Worm (Caenorhabditis elegans) whole organism, early embryonic: Measurements from ENCODE around the gene oac-50.

ENCODE experiments used
- aly-1 ChIP-seq: sonication (generic microtip); optimal IDR thresholded peaks from 2 replicates; lab custom pipeline; 2016; ENCODE audit warnings: missing genetic modification characterization, missing compliant biosample characterization
- ama-1 ChIP-seq: fragments of 150-350 bp; optimal IDR thresholded peaks from 2 replicates; lab custom pipeline; 2014
- hmg-4 ChIP-seq: fragments of 200-800 bp; sonication (Bioruptor generic); optimal IDR thresholded peaks from 2 replicates; lab custom pipeline; 2018; ENCODE audit warnings: mild to moderate bottlenecking, missing genetic modification characterization, missing compliant biosample characterization
- scrt-1 ChIP-seq: fragments of 200-800 bp; sonication (Bioruptor generic); IDR thresholded peaks from 2 replicates; pipeline ENCODE4 v1.3.6; 2022; ENCODE audit warnings: missing genetic modification characterization, missing compliant biosample characterization
- tbx-37 ChIP-seq: fragments of 200-800 bp; sonication (Bioruptor generic); conservative IDR thresholded peaks from 2 replicates; pipeline ENCODE4 v1.3.6; 2022; ENCODE audit warnings: missing genetic modification reagents, missing genetic modification characterization, missing compliant biosample characterization

ce11 chrV:9062341-9062740 lies 11.0 kb downstream of the oac-50 start, which contains the start of gene C25E10.12:
- TF ChIP-seq tbx-37 (no peak), hmg-4 (GFP tag; lab: Kevin White, UChicago) (no peak), scrt-1 (no peak), ama-1 (lab: Kevin White, UChicago) (no peak), aly-1 (no peak)
